Fruit fly (Drosophila melanogaster) whole organism, embryonic: ENCODE measurements around the gene CG15155.
A peak's percentile ranks its signal among the peaks of the same experiment; 100 is the strongest.

Experiments
- Antp ChIP-seq: fragments of 200-800 bp; sonication (Bioruptor generic); optimal IDR thresholded peaks from 3 replicates; lab custom pipeline; 2016; ENCODE audit warnings: missing biosample characterization, missing genetic modification characterization
- BEAF-32 ChIP-seq: fragments of 200-800 bp; sonication (Bioruptor generic); optimal IDR thresholded peaks from 3 replicates; lab custom pipeline; 2017; ENCODE audit warnings: missing biosample characterization, missing genetic modification characterization, mild to moderate bottlenecking, moderate library complexity, missing genetic modification reagents
- Bgb ChIP-seq: fragments of 200-800 bp; sonication (Bioruptor generic); IDR thresholded peaks from 2 replicates; pipeline ENCODE4 v1.3.6; 2022; ENCODE audit warnings: missing biosample characterization, missing genetic modification characterization; ENCODE audit not compliant: partially characterized antibody
- CG10366 ChIP-seq: fragments of 200-800 bp; sonication (Bioruptor generic); IDR thresholded peaks from 2 replicates; pipeline ENCODE4 v1.3.6; 2022; ENCODE audit warnings: missing biosample characterization, missing genetic modification characterization
- CG10431 ChIP-seq: fragments of 200-800 bp; sonication (Bioruptor generic); optimal IDR thresholded peaks from 3 replicates; lab custom pipeline; 2018; ENCODE audit warnings: missing biosample characterization, mild to moderate bottlenecking, missing genetic modification characterization
- CG11085 ChIP-seq: fragments of 200-800 bp; sonication (Bioruptor generic); IDR thresholded peaks from 2 replicates; pipeline ENCODE4 v1.3.6; 2022; ENCODE audit warnings: missing biosample characterization, missing genetic modification characterization
- CG11456 ChIP-seq: fragments of 200-800 bp; sonication (Bioruptor generic); IDR thresholded peaks from 3 replicates; pipeline ENCODE4 v1.3.6; 2022; ENCODE audit warnings: missing biosample characterization, missing genetic modification characterization
- CG11695 ChIP-seq: fragments of 200-800 bp; sonication (Bioruptor generic); IDR thresholded peaks from 3 replicates; pipeline ENCODE4 v1.3.6; 2022; ENCODE audit warnings: missing biosample characterization, missing genetic modification characterization
- CG12071 ChIP-seq: fragments of 200-800 bp; sonication (Bioruptor generic); optimal IDR thresholded peaks from 3 replicates; lab custom pipeline; 2018; ENCODE audit warnings: missing biosample characterization, mild to moderate bottlenecking, missing genetic modification characterization
- CG12236 ChIP-seq: fragments of 200-800 bp; sonication (Bioruptor generic); optimal IDR thresholded peaks from 2 replicates; lab custom pipeline; 2016; ENCODE audit warnings: missing biosample characterization, missing genetic modification characterization
- CG12942 ChIP-seq: fragments of 200-800 bp; sonication (Bioruptor generic); optimal IDR thresholded peaks from 3 replicates; lab custom pipeline; 2016; ENCODE audit warnings: missing biosample characterization, missing genetic modification characterization
- CG13123 ChIP-seq: fragments of 200-800 bp; sonication (Bioruptor generic); optimal IDR thresholded peaks from 2 replicates; lab custom pipeline; 2016; ENCODE audit warnings: missing biosample characterization, missing genetic modification characterization
- CG14860 ChIP-seq: fragments of 200-800 bp; sonication (Bioruptor generic); IDR thresholded peaks from 3 replicates; pipeline ENCODE4 v1.3.6; 2022; ENCODE audit warnings: missing biosample characterization, missing genetic modification characterization; ENCODE audit not compliant: partially characterized antibody
- CG15479 ChIP-seq: fragments of 200-800 bp; sonication (Bioruptor generic); optimal IDR thresholded peaks from 3 replicates; lab custom pipeline; 2019; ENCODE audit warnings: missing biosample characterization, mild to moderate bottlenecking, missing genetic modification characterization, moderate library complexity
- CG1647 ChIP-seq: fragments of 200-800 bp; sonication (Bioruptor generic); optimal IDR thresholded peaks from 3 replicates; lab custom pipeline; 2016; ENCODE audit warnings: missing biosample characterization, missing genetic modification characterization
- CG1792 ChIP-seq: fragments of 200-800 bp; sonication (Bioruptor generic); optimal IDR thresholded peaks from 2 replicates; lab custom pipeline; 2016; ENCODE audit warnings: missing biosample characterization, missing genetic modification characterization
- CG2129 ChIP-seq: fragments of 200-800 bp; sonication (Bioruptor generic); IDR thresholded peaks from 2 replicates; pipeline ENCODE4 v1.3.6; 2022; ENCODE audit warnings: missing biosample characterization, missing genetic modification characterization; ENCODE audit not compliant: partially characterized antibody
- CG2889 ChIP-seq: fragments of 200-800 bp; sonication (Bioruptor generic); IDR thresholded peaks from 3 replicates; pipeline ENCODE4 v1.3.6; 2022; ENCODE audit warnings: missing biosample characterization, missing genetic modification characterization
- CG32767 ChIP-seq: fragments of 200-800 bp; sonication (Bioruptor generic); IDR thresholded peaks from 2 replicates; pipeline ENCODE4 v1.3.6; 2022; ENCODE audit warnings: missing biosample characterization, missing genetic modification characterization
- CG3407 ChIP-seq: fragments of 200-800 bp; sonication (Bioruptor generic); optimal IDR thresholded peaks from 2 replicates; lab custom pipeline; 2018; ENCODE audit warnings: missing biosample characterization, mild to moderate bottlenecking, missing genetic modification characterization
- CG34422 ChIP-seq: fragments of 200-800 bp; sonication (Bioruptor generic); IDR thresholded peaks from 3 replicates; pipeline ENCODE4 v1.3.6; 2022; ENCODE audit warnings: missing biosample characterization, missing genetic modification characterization
- CG4854 ChIP-seq: fragments of 200-800 bp; sonication (Bioruptor generic); optimal IDR thresholded peaks from 2 replicates; lab custom pipeline; 2016; ENCODE audit warnings: missing biosample characterization, missing genetic modification characterization, inconsistent platforms
- Camta ChIP-seq: fragments of 200-800 bp; sonication (Bioruptor generic); optimal IDR thresholded peaks from 2 replicates; lab custom pipeline; 2016; ENCODE audit warnings: missing biosample characterization, missing genetic modification characterization
- Dbx ChIP-seq: fragments of 200-800 bp; sonication (Bioruptor generic); IDR thresholded peaks from 3 replicates; pipeline ENCODE4 v1.3.6; 2022; ENCODE audit warnings: missing biosample characterization, missing genetic modification characterization
- Dip2 ChIP-seq: fragments of 200-800 bp; sonication (Bioruptor generic); IDR thresholded peaks from 2 replicates; pipeline ENCODE4 v1.3.6; 2022; ENCODE audit warnings: missing biosample characterization, missing genetic modification characterization
- Doc3 ChIP-seq: fragments of 200-800 bp; sonication (Bioruptor generic); IDR thresholded peaks from 3 replicates; pipeline ENCODE4 v1.3.6; 2022; ENCODE audit warnings: missing biosample characterization, missing genetic modification characterization; ENCODE audit not compliant: partially characterized antibody
- Elba2 ChIP-seq: fragments of 200-800 bp; sonication (Bioruptor generic); optimal IDR thresholded peaks from 3 replicates; lab custom pipeline; 2016; ENCODE audit warnings: missing biosample characterization, missing genetic modification characterization
- Hmx ChIP-seq: fragments of 200-800 bp; sonication (Bioruptor generic); optimal IDR thresholded peaks from 2 replicates; lab custom pipeline; 2016; ENCODE audit warnings: missing biosample characterization, missing genetic modification characterization
- Hr51 ChIP-seq, 2 experiments: fragments of 200-800 bp; sonication (Bioruptor generic); optimal IDR thresholded peaks; 2 replicates in 1 of 2; 3 replicates in 1 of 2; lab custom pipeline; 2016 to 2018; ENCODE audit warnings: missing biosample characterization in 2 of 2, missing genetic modification characterization in 2 of 2, mild to moderate bottlenecking in 1 of 2, moderate library complexity in 1 of 2
- Mrtf ChIP-seq: fragments of 200-800 bp; sonication (Bioruptor generic); IDR thresholded peaks from 3 replicates; pipeline ENCODE4 v1.3.6; 2022; ENCODE audit warnings: missing biosample characterization, missing genetic modification characterization
- Poxn ChIP-seq: fragments of 200-800 bp; sonication (Bioruptor generic); IDR thresholded peaks from 2 replicates; pipeline ENCODE4 v1.3.6; 2022; ENCODE audit warnings: missing biosample characterization, missing genetic modification characterization
- Sin3A ChIP-seq: fragments of >200 bp; optimal IDR thresholded peaks from 2 replicates; lab custom pipeline; 2018
- Vsx1 ChIP-seq: fragments of 200-800 bp; sonication (Bioruptor generic); optimal IDR thresholded peaks from 2 replicates; lab custom pipeline; 2017; ENCODE audit warnings: missing biosample characterization, mild to moderate bottlenecking, missing genetic modification characterization, missing genetic modification reagents
- br ChIP-seq: fragments of >200 bp; optimal IDR thresholded peaks from 2 replicates; lab custom pipeline; 2017
- chm ChIP-seq: fragments of 200-800 bp; sonication (Bioruptor generic); IDR thresholded peaks from 2 replicates; pipeline ENCODE4 v1.3.6; 2022; ENCODE audit warnings: missing biosample characterization, missing genetic modification characterization
- chn ChIP-seq: fragments of 200-800 bp; sonication (Bioruptor generic); optimal IDR thresholded peaks from 2 replicates; lab custom pipeline; 2016; ENCODE audit warnings: missing biosample characterization, missing genetic modification characterization
- corto ChIP-seq: fragments of 200-800 bp; sonication (Bioruptor generic); optimal IDR thresholded peaks from 2 replicates; lab custom pipeline; 2016; ENCODE audit warnings: missing biosample characterization, mild to moderate bottlenecking, missing genetic modification characterization, moderate library complexity
- cwo ChIP-seq: fragments of 200-800 bp; sonication (Bioruptor generic); optimal IDR thresholded peaks from 3 replicates; lab custom pipeline; 2017; ENCODE audit warnings: missing biosample characterization, missing genetic modification characterization, mild to moderate bottlenecking, moderate library complexity, missing genetic modification reagents
- grau ChIP-seq: fragments of 200-800 bp; optimal IDR thresholded peaks from 3 replicates; lab custom pipeline; 2019; ENCODE audit warnings: missing biosample characterization, mild to moderate bottlenecking, missing genetic modification characterization, moderate library complexity
- her ChIP-seq: fragments of 200-800 bp; sonication (Bioruptor generic); optimal IDR thresholded peaks from 2 replicates; lab custom pipeline; 2016; ENCODE audit warnings: missing biosample characterization, missing genetic modification characterization
- onecut ChIP-seq: fragments of 200-800 bp; sonication (Bioruptor generic); IDR thresholded peaks from 2 replicates; pipeline ENCODE4 v1.3.6; 2022; ENCODE audit warnings: missing biosample characterization, missing genetic modification characterization
- otp ChIP-seq: fragments of 200-800 bp; sonication (Bioruptor generic); IDR thresholded peaks from 3 replicates; pipeline ENCODE4, ENCODE4 v1.3.6; 2022; ENCODE audit warnings: missing biosample characterization, missing genetic modification characterization
- pum ChIP-seq: fragments of 200-800 bp; sonication (Bioruptor generic); optimal IDR thresholded peaks from 2 replicates; lab custom pipeline; 2016; ENCODE audit warnings: missing biosample characterization, missing genetic modification characterization
- row ChIP-seq: fragments of 200-800 bp; sonication (Bioruptor generic); IDR thresholded peaks from 3 replicates; pipeline ENCODE4 v1.3.6; 2022; ENCODE audit warnings: missing biosample characterization, missing genetic modification characterization
- slp2 ChIP-seq: fragments of 200-800 bp; sonication (Bioruptor generic); optimal IDR thresholded peaks from 2 replicates; lab custom pipeline; 2016; ENCODE audit warnings: missing biosample characterization, missing genetic modification characterization
- tna ChIP-seq: fragments of 200-800 bp; sonication (Bioruptor generic); IDR thresholded peaks from 2 replicates; pipeline ENCODE4 v1.3.6; 2022; ENCODE audit warnings: missing biosample characterization, missing genetic modification characterization; ENCODE audit not compliant: partially characterized antibody
- twi ChIP-seq: fragments of 200-800 bp; optimal IDR thresholded peaks from 2 replicates; lab custom pipeline; 2019; ENCODE audit warnings: missing biosample characterization, mild to moderate bottlenecking, missing genetic modification characterization, moderate library complexity
- tx ChIP-seq: fragments of 200-800 bp; sonication (Bioruptor generic); optimal IDR thresholded peaks from 2 replicates; lab custom pipeline; 2016; ENCODE audit warnings: missing biosample characterization, missing genetic modification characterization
- vfl ChIP-seq: fragments of 200-800 bp; sonication (Bioruptor generic); optimal IDR thresholded peaks from 2 replicates; lab custom pipeline; 2016; ENCODE audit warnings: missing biosample characterization, missing genetic modification characterization
- yki ChIP-seq: fragments of >200 bp; optimal IDR thresholded peaks from 3 replicates; lab custom pipeline; 2018
- zen ChIP-seq: fragments of 200-800 bp; sonication (Bioruptor generic); optimal IDR thresholded peaks from 3 replicates; lab custom pipeline; 2018; ENCODE audit warnings: missing biosample characterization, mild to moderate bottlenecking, missing genetic modification characterization, moderate library complexity

The CG15155 gene

dm6 chr2L:18137591-18138247, 16.9 kb upstream of the CG15155 start, which contains the start of gene kel (continued):
- peak; percentile 13; the same call in 1 of the 2 replicates for TF ChIP-seq CG11085
- peak; percentile 21 for TF ChIP-seq CG12942
- TF ChIP-seq chm = peak; percentile 73
- TF ChIP-seq CG2129 = no peak
- TF ChIP-seq Doc3 (GFP tag; lab: Robert Waterston, UW) = peak; percentile 53; the same call in 2 of the 3 replicates
- TF ChIP-seq CG11456 (GFP tag; lab: Robert Waterston, UW) = peak; percentile 65; the same call in 2 of the 3 replicates
- TF ChIP-seq CG11695 = 0 out of 3 replicates have a peak, but pooled peaks have one; percentile 22
- peak; percentile 58 for TF ChIP-seq zen (tag; lab: Kevin White, UChicago)
- no peak for TF ChIP-seq Poxn (GFP tag; lab: Robert Waterston, UW)
- TF ChIP-seq Vsx1 = peak; percentile 18
- TF ChIP-seq vfl (GFP tag; lab: Kevin White, UChicago) = peak; percentile 6
- peak; percentile 39 for TF ChIP-seq Camta (GFP tag; lab: Kevin White, UChicago)
- TF ChIP-seq CG3407 (GFP tag; lab: Kevin White, UChicago) = no peak
- TF ChIP-seq yki (lab: Kevin White, UChicago) = no peak
- TF ChIP-seq Dbx (GFP tag; lab: Robert Waterston, UW) = peak; percentile 52; the same call in 1 of the 3 replicates
- peak; percentile 69 for TF ChIP-seq CG12071 (GFP tag; lab: Kevin White, UChicago)
- no peak for TF ChIP-seq CG2889
- no peak for TF ChIP-seq chn (GFP tag; lab: Kevin White, UChicago)
- TF ChIP-seq BEAF-32 (GFP tag; lab: Kevin White, UChicago) = peak; percentile 61
- TF ChIP-seq tx (GFP tag; lab: Kevin White, UChicago) = no peak
- TF ChIP-seq CG32767 (GFP tag; lab: Robert Waterston, UW) = 0 out of 2 replicates have a peak, but pooled peaks have one; percentile 30
- peak; percentile 42 for TF ChIP-seq onecut (GFP tag; lab: Robert Waterston, UW)
- TF ChIP-seq CG1647 (GFP tag; lab: Kevin White, UChicago) = no peak
- TF ChIP-seq twi = no peak
- peak; percentile 84 for TF ChIP-seq Bgb (GFP tag; lab: Robert Waterston, UW)
- peak; percentile 68 for TF ChIP-seq her
- no peak for TF ChIP-seq pum (GFP tag; lab: Kevin White, UChicago)
- TF ChIP-seq cwo (GFP tag; lab: Kevin White, UChicago) = peak; percentile 6
- TF ChIP-seq otp (GFP tag; lab: Robert Waterston, UW) = peak; percentile 68; the same call in 1 of the 3 replicates
- peak; percentile 31 for TF ChIP-seq CG15479 (GFP tag; lab: Kevin White, UChicago)
- TF ChIP-seq row (GFP tag; lab: Robert Waterston, UW) = peak; percentile 73
- TF ChIP-seq Dip2 (GFP tag; lab: Robert Waterston, UW) = no peak
- TF ChIP-seq CG10431 = no peak
- TF ChIP-seq CG4854 (GFP tag; lab: Kevin White, UChicago) = no peak
- TF ChIP-seq CG12236 = peak; percentile 13
- no peak for TF ChIP-seq slp2 (GFP tag; lab: Kevin White, UChicago)
- peak; percentile 64; the same call in 1 of the 3 replicates for TF ChIP-seq CG34422
- TF ChIP-seq Sin3A (lab: Kevin White, UChicago) = peak; percentile 28
- peak; percentile 50; the same call in 2 of the 3 replicates for TF ChIP-seq CG14860 (GFP tag; lab: Robert Waterston, UW)
- no peak for TF ChIP-seq Elba2 (GFP tag; lab: Kevin White, UChicago)
- TF ChIP-seq Hmx = no peak
- no peak for TF ChIP-seq Antp (GFP tag; lab: Kevin White, UChicago)
- no peak; the same call in 1 of the 2 replicates for TF ChIP-seq CG10366 (GFP tag; lab: Robert Waterston, UW)
- TF ChIP-seq tna (GFP tag; lab: Robert Waterston, UW) = peak; percentile 33; the same call in 1 of the 2 replicates
- TF ChIP-seq Hr51 (GFP tag; optimal IDR thresholded peaks at IDR 0.05; lab: Kevin White, UChicago) = no peak
- no peak for TF ChIP-seq Mrtf (GFP tag; lab: Robert Waterston, UW)
- peak; percentile 41 for TF ChIP-seq grau (tag; lab: Kevin White, UChicago)
- no peak for TF ChIP-seq br
- TF ChIP-seq corto (GFP tag; lab: Kevin White, UChicago) = no peak
- TF ChIP-seq CG13123 (GFP tag; lab: Kevin White, UChicago) = peak; percentile 11
- TF ChIP-seq CG1792 = no peak
